Fruit fly (Drosophila melanogaster): ENCODE results near the gene CG42245.

CG42245 gene

DNA sequence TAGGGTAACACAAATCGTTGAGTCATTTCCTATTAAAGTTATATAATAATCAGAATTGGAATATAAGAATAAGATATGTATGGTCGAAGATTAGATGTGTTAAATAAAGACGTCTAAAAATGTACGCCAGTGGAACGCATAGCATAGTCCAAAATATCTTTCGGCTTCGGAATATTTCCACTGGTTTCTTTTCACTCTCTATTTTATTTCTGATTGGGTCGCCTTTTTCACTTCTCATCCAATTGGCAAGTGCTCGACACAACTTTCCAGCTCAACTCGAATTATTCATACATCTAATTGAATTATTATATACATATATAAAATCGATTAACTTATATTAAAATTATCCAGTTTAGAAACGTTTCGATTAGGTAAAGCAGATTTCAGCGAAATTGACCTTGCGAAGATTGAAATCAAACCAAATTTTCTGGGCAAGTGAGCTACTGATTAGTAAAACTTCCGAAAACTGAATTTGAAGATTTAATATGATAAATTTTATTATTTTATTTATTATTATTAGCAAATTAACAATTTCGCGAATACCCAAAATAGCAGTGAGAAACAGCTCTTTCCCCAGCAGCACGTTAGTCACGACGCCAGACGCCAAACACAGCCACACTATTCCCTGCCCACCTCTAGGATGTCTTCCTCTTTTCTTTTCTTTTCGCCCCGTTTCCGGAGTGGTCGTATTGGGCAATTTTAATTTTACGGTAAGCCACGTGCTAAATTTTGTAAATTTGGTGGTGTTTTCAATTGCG is 44.5 kb upstream of the CG42245 start, which contains the start of gene RpL8 (continued):
- peak in 1 of 2 experiments; percentile 93 for TF ChIP-seq insv (GFP tag; optimal IDR thresholded peaks at IDR 0.05)
- TF ChIP-seq Meics (GFP tag; optimal IDR thresholded peaks at IDR 0.05), result peak; percentile 92
- peak; percentile 89 for TF ChIP-seq onecut (GFP tag; IDR thresholded peaks at IDR 0.05)
- peak; percentile 79 for TF ChIP-seq CG17802 (tag; optimal IDR thresholded peaks at IDR 0.05)
- TF ChIP-seq hth (optimal IDR thresholded peaks at IDR 0.05), result no peak
- TF ChIP-seq CG11560 (tag; IDR thresholded peaks at IDR 0.05), result no peak
- peak; percentile 73 for TF ChIP-seq Bdp1 (GFP tag; optimal IDR thresholded peaks at IDR 0.05)
- TF ChIP-seq fd96Cb (tag; optimal IDR thresholded peaks at IDR 0.05), result peak; percentile 43
- TF ChIP-seq CG32767 (GFP tag; IDR thresholded peaks at IDR 0.05), result 0 out of 2 replicates have a peak, but pooled peaks have one; percentile 61
- TF ChIP-seq CrebB (tag; optimal IDR thresholded peaks at IDR 0.05), result peak; percentile 86
- TF ChIP-seq slbo (GFP tag; IDR thresholded peaks at IDR 0.05), result peak; percentile 91
- peak; percentile 49; the same call in 2 of the 3 replicates for TF ChIP-seq vnd (GFP tag; IDR thresholded peaks at IDR 0.05; ENCODE audit: partially characterized antibody)
- peak; percentile 60 for TF ChIP-seq CG12155 (GFP tag; optimal IDR thresholded peaks at IDR 0.05)
- TF ChIP-seq CG5953 (GFP tag; IDR thresholded peaks at IDR 0.05), result peak; percentile 90
- TF ChIP-seq CG12299 (tag; optimal IDR thresholded peaks at IDR 0.05), result peak; percentile 73
- peak; percentile 59; the same call in 1 of the 4 replicates for TF ChIP-seq Dll (GFP tag; IDR thresholded peaks at IDR 0.05; ENCODE audit: partially characterized antibody)
- TF ChIP-seq CG1647 (GFP tag; optimal IDR thresholded peaks at IDR 0.05), result peak; percentile 31
- TF ChIP-seq CG14441 (GFP tag; IDR thresholded peaks at IDR 0.05), result peak; percentile 78
- no peak for TF ChIP-seq HLH4C (GFP tag; IDR thresholded peaks at IDR 0.05; ENCODE audit: partially characterized antibody)
- TF ChIP-seq Ets97D (GFP tag; optimal IDR thresholded peaks at IDR 0.05), result peak; percentile 99
- peak; percentile 88 for TF ChIP-seq CG1024 (GFP tag; IDR thresholded peaks at IDR 0.05)
- peak; percentile 50 for TF ChIP-seq CG4820 (GFP tag; optimal IDR thresholded peaks at IDR 0.05)
- peak; percentile 87 for TF ChIP-seq her (GFP tag; optimal IDR thresholded peaks at IDR 0.05)
- peak; percentile 26 for TF ChIP-seq jing (GFP tag; optimal IDR thresholded peaks at IDR 0.05)
- TF ChIP-seq CG2202 (tag; optimal IDR thresholded peaks at IDR 0.05), result peak; percentile 73
- peak; percentile 80 for TF ChIP-seq unpg (GFP tag; optimal IDR thresholded peaks at IDR 0.05)
- peak; percentile 52; the same call in 1 of the 2 replicates for TF ChIP-seq cas (GFP tag; IDR thresholded peaks at IDR 0.05)
- TF ChIP-seq CG15269 (tag; optimal IDR thresholded peaks at IDR 0.05), result peak; percentile 78
- peak; percentile 41 for TF ChIP-seq Blimp-1 (GFP tag; optimal IDR thresholded peaks at IDR 0.05)
- peak; percentile 70 for TF ChIP-seq Bteb2 (GFP tag; optimal IDR thresholded peaks at IDR 0.05)
- peak; percentile 88 for TF ChIP-seq NFAT (GFP tag; IDR thresholded peaks at IDR 0.05)
- peak; percentile 69 for TF ChIP-seq Hey (tag; optimal IDR thresholded peaks at IDR 0.05)
- TF ChIP-seq pan (optimal IDR thresholded peaks at IDR 0.05), result no peak
- peak in 1 of 2 experiments; percentile 85 for TF ChIP-seq pan (GFP tag; optimal IDR thresholded peaks at IDR 0.05 in 1 of 2, IDR thresholded peaks at IDR 0.05 in 1 of 2)
- peak; percentile 67 for TF ChIP-seq CG15601 (tag; optimal IDR thresholded peaks at IDR 0.05)
- peak; percentile 87 for TF ChIP-seq CG34422 (GFP tag; IDR thresholded peaks at IDR 0.05)
- peak; percentile 96 for TF ChIP-seq CG12659 (GFP tag; optimal IDR thresholded peaks at IDR 0.05)
- TF ChIP-seq CG30020 (tag; optimal IDR thresholded peaks at IDR 0.05), result peak; percentile 84
- peak; percentile 84 for TF ChIP-seq Elba2 (GFP tag; optimal IDR thresholded peaks at IDR 0.05)
- TF ChIP-seq klu (GFP tag; IDR thresholded peaks at IDR 0.05), result peak; percentile 67
- TF ChIP-seq CG17361 (GFP tag; IDR thresholded peaks at IDR 0.05), result peak; percentile 66; the same call in 2 of the 3 replicates
- peak in 1 of 2 experiments; percentile 9 for TF ChIP-seq eve (GFP tag; optimal IDR thresholded peaks at IDR 0.05)
- peak; percentile 67 for TF ChIP-seq gcm (GFP tag; optimal IDR thresholded peaks at IDR 0.05)
- peak; percentile 83 for TF ChIP-seq CG9797 (GFP tag; optimal IDR thresholded peaks at IDR 0.05)
- peak; percentile 50 for TF ChIP-seq CG3163 (GFP tag; optimal IDR thresholded peaks at IDR 0.05)
- TF ChIP-seq crol (GFP tag; IDR thresholded peaks at IDR 0.05), result no peak
- peak; percentile 88 for TF ChIP-seq CG12219 (GFP tag; optimal IDR thresholded peaks at IDR 0.05)
- peak; percentile 84 for TF ChIP-seq CG10366 (GFP tag; IDR thresholded peaks at IDR 0.05)
- TF ChIP-seq Sry-β (GFP tag; optimal IDR thresholded peaks at IDR 0.05), result peak; percentile 51
